Fruit fly (Drosophila melanogaster): ENCODE measurements around the gene Alg10.

Alg10 gene

dm6 chr3L:11118627-11119395 lies 46.0 kb upstream of the Alg10 start (continued):
- TF ChIP-seq CG2202 (tag; optimal IDR thresholded peaks at IDR 0.05): peak; percentile 69
- peak; percentile 89 for TF ChIP-seq Hmr (GFP tag; optimal IDR thresholded peaks at IDR 0.05)
- TF ChIP-seq CG11504 (tag; optimal IDR thresholded peaks at IDR 0.05): peak; percentile 30
- TF ChIP-seq Dek (tag; optimal IDR thresholded peaks at IDR 0.05): peak; percentile 55
- TF ChIP-seq zen2 (GFP tag; IDR thresholded peaks at IDR 0.05; ENCODE audit: partially characterized antibody): no peak
- peak; percentile 76 for TF ChIP-seq ara (GFP tag; IDR thresholded peaks at IDR 0.05)
- no peak for TF ChIP-seq CG6654 (GFP tag; optimal IDR thresholded peaks at IDR 0.05)
- peak; percentile 76 for TF ChIP-seq CG12219 (GFP tag; optimal IDR thresholded peaks at IDR 0.05)
- peak; percentile 68 for TF ChIP-seq exex (tag; optimal IDR thresholded peaks at IDR 0.05)
- TF ChIP-seq lab (GFP tag; optimal IDR thresholded peaks at IDR 0.05): peak; percentile 92
- TF ChIP-seq twi (tag; optimal IDR thresholded peaks at IDR 0.05): peak; percentile 54
- TF ChIP-seq Kr (GFP tag; optimal IDR thresholded peaks at IDR 0.05): peak; percentile 83
- TF ChIP-seq Fer2 (tag; optimal IDR thresholded peaks at IDR 0.05): peak; percentile 51
- peak; percentile 64 for TF ChIP-seq p53 (GFP tag; optimal IDR thresholded peaks at IDR 0.05)
- peak; percentile 77 for TF ChIP-seq Camta (GFP tag; optimal IDR thresholded peaks at IDR 0.05)
- peak; percentile 70 for TF ChIP-seq CG33213 (GFP tag; optimal IDR thresholded peaks at IDR 0.05)
- TF ChIP-seq HLH4C (GFP tag; IDR thresholded peaks at IDR 0.05; ENCODE audit: partially characterized antibody): no peak
- no peak for TF ChIP-seq Gug (GFP tag; IDR thresholded peaks at IDR 0.05)
- TF ChIP-seq Atf6 (GFP tag; IDR thresholded peaks at IDR 0.05): peak; percentile 81
- peak; percentile 37 for TF ChIP-seq Myb (GFP tag; optimal IDR thresholded peaks at IDR 0.05)
- peak; percentile 65 for TF ChIP-seq NfI (GFP tag; optimal IDR thresholded peaks at IDR 0.05)
- peak; percentile 69 for TF ChIP-seq CG11723 (GFP tag; optimal IDR thresholded peaks at IDR 0.05)
- TF ChIP-seq danr (GFP tag; IDR thresholded peaks at IDR 0.05): peak; percentile 20; the same call in 1 of the 2 replicates
- no peak for TF ChIP-seq oc (tag; optimal IDR thresholded peaks at IDR 0.05)
- peak; percentile 22 for TF ChIP-seq D19B (GFP tag; optimal IDR thresholded peaks at IDR 0.05)
- TF ChIP-seq CG3995 (GFP tag; optimal IDR thresholded peaks at IDR 0.05): no peak
- no peak for TF ChIP-seq prd (optimal IDR thresholded peaks at IDR 0.05)
- TF ChIP-seq prd (GFP tag; IDR thresholded peaks at IDR 0.05): peak; percentile 47; the same call in 2 of the 3 replicates
- peak; percentile 41 for TF ChIP-seq CG7556 (GFP tag; optimal IDR thresholded peaks at IDR 0.05)
- no peak for TF ChIP-seq CG7963 (GFP tag; IDR thresholded peaks at IDR 0.05; ENCODE audit: partially characterized antibody)
- TF ChIP-seq Antp (GFP tag; optimal IDR thresholded peaks at IDR 0.05): peak; percentile 35
- TF ChIP-seq CG18764 (GFP tag; optimal IDR thresholded peaks at IDR 0.05): peak; percentile 40
- no peak for TF ChIP-seq CG2889 (GFP tag; IDR thresholded peaks at IDR 0.05)
- peak; percentile 32 for TF ChIP-seq CG7839 (tag; optimal IDR thresholded peaks at IDR 0.05)
- TF ChIP-seq usp (GFP tag; optimal IDR thresholded peaks at IDR 0.05): no peak
- TF ChIP-seq Gsc (GFP tag; IDR thresholded peaks at IDR 0.05): no peak
- peak; percentile 31; the same call in 1 of the 2 replicates for TF ChIP-seq ranshi (GFP tag; IDR thresholded peaks at IDR 0.05)
- no peak for TF ChIP-seq tna (GFP tag; IDR thresholded peaks at IDR 0.05; ENCODE audit: partially characterized antibody)
- peak; percentile 55 for TF ChIP-seq cwo (GFP tag; optimal IDR thresholded peaks at IDR 0.05)
- peak; percentile 21 for TF ChIP-seq Sry-β (GFP tag; optimal IDR thresholded peaks at IDR 0.05)
- TF ChIP-seq CG10431 (GFP tag; optimal IDR thresholded peaks at IDR 0.05): peak; percentile 86
- TF ChIP-seq CG2875 (GFP tag; optimal IDR thresholded peaks at IDR 0.05): peak; percentile 84
- TF ChIP-seq CG6791 (GFP tag; IDR thresholded peaks at IDR 0.05; ENCODE audit: partially characterized antibody): no peak
- TF ChIP-seq Aef1 (GFP tag; IDR thresholded peaks at IDR 0.05): peak; percentile 50; the same call in 1 of the 3 replicates
- TF ChIP-seq amos (GFP tag; IDR thresholded peaks at IDR 0.05; ENCODE audit: partially characterized antibody): no peak; the same call in 1 of the 2 replicates
- peak; percentile 95 for TF ChIP-seq CG4328 (GFP tag; optimal IDR thresholded peaks at IDR 0.05)
- TF ChIP-seq D19A (tag; optimal IDR thresholded peaks at IDR 0.05): peak; percentile 53
- TF ChIP-seq Mad (GFP tag; optimal IDR thresholded peaks at IDR 0.05): peak; percentile 7

All from whole organism, embryonic.